Fruit fly (Drosophila melanogaster): ENCODE data around the gene Srlp.
A peak's percentile ranks its signal among the peaks of the same experiment; 100 is the strongest.

The Srlp gene

DNA sequence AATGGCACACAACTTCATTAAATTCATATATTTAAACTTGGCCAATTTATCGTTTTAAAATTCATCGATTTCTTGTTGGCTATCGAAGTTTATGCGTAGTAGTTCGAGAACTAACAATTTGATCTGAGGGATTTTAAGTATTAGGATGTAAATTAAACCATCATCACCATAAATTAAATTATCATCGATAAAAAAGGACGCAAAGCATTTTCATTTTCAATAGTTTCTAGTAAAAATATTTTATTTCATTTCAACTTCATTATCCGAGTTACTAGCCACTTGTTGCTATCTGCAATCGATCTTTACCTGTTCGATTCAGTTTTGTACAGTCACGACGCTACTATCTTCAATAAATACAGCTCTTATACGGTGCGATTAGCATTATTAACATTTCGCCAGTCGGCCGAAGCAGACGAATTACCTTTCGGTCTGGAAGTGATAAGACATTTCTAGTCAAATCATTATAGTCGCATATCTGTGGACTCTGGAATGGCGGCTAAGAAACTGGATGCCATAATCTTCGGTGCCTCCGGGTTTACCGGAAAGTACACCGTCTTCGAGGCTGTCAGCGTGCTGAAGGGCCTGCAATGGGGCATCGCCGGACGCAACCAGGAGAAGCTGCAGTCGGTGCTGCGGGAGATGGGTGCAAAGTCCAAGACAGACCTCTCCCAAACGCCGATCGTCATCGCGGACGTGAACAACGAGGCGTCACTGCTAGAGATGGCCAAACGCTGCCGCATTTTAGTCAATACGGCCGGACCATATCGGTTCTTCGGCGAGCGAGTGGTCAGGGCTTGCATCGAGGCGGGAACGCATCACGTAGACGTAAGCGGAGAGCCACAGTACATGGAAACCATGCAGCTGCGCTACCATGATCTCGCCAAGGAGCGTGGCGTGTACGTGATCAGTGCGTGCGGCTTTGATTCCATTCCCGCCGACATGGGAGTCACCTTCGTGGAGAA, 27.4 kb upstream of the Srlp start, which contains the start of gene CG5167 (continued):
- TF ChIP-seq Dip2 (GFP tag; IDR thresholded peaks at IDR 0.05) = no peak

DNA sequence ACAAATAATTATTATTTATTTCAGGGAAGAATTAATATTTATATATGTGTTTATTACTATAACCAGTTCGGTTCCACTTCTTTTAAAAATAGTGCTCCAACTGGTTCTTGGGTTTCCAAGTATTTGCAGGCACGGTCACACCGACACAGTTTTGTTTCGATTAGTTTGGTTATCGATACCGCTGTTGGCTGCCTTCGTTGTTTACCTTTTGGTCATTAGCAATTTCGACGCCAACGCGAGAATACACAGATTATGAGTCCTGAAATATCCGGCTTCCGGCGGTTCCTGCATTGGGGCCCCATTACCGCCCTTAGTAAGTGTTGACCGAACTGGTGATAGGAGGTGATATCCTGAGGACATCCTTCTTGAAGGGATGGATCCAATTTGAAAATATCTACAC, 25.7 kb upstream of the Srlp start, which contains the start of gene CG5196:
Gene CG5196, plus strand, starts transcription at position 157 of the 400 bp plus-strand sequence.
- TF ChIP-seq CG2116 (GFP tag; optimal IDR thresholded peaks at IDR 0.05) = peak; percentile 73
- no peak for TF ChIP-seq emc (GFP tag; optimal IDR thresholded peaks at IDR 0.05)
- TF ChIP-seq nmo (GFP tag; optimal IDR thresholded peaks at IDR 0.05) = peak; percentile 31
- TF ChIP-seq CG8478 (optimal IDR thresholded peaks at IDR 0.05) = no peak
- no peak for TF ChIP-seq fd64A (GFP tag; optimal IDR thresholded peaks at IDR 0.05)
- TF ChIP-seq ash1 (GFP tag; optimal IDR thresholded peaks at IDR 0.05) = no peak
- TF ChIP-seq Rfx (GFP tag; IDR thresholded peaks at IDR 0.05) = peak; percentile 26; the same call in 1 of the 2 replicates
- TF ChIP-seq Mrtf (GFP tag; IDR thresholded peaks at IDR 0.05) = no peak
- peak; percentile 17 for TF ChIP-seq CG4820 (GFP tag; optimal IDR thresholded peaks at IDR 0.05)
- no peak for TF ChIP-seq Gug (GFP tag; IDR thresholded peaks at IDR 0.05)
- TF ChIP-seq gcm2 (GFP tag; optimal IDR thresholded peaks at IDR 0.05) = no peak
- TF ChIP-seq CG17912 (GFP tag; optimal IDR thresholded peaks at IDR 0.05) = no peak
- no peak for TF ChIP-seq E2f1 (GFP tag; IDR thresholded peaks at IDR 0.05)
- no peak for TF ChIP-seq tio (GFP tag; optimal IDR thresholded peaks at IDR 0.05)
- TF ChIP-seq CG8924 (tag; optimal IDR thresholded peaks at IDR 0.05) = peak; percentile 17
- peak; percentile 9 for TF ChIP-seq wek (GFP tag; optimal IDR thresholded peaks at IDR 0.05)
- peak; percentile 78 for TF ChIP-seq CG12659 (GFP tag; optimal IDR thresholded peaks at IDR 0.05)
- TF ChIP-seq CG32767 (GFP tag; IDR thresholded peaks at IDR 0.05) = no peak
- no peak for TF ChIP-seq CG2199 (GFP tag; IDR thresholded peaks at IDR 0.05)
- peak; percentile 65 for TF ChIP-seq Scr (GFP tag; IDR thresholded peaks at IDR 0.05; ENCODE audit: partially characterized antibody)
- TF ChIP-seq fd3F (GFP tag; optimal IDR thresholded peaks at IDR 0.05) = no peak
- no peak for TF ChIP-seq ERR (GFP tag; optimal IDR thresholded peaks at IDR 0.05)
- TF ChIP-seq CG11723 (GFP tag; optimal IDR thresholded peaks at IDR 0.05) = no peak
- TF ChIP-seq Max (GFP tag; optimal IDR thresholded peaks at IDR 0.05) = peak; percentile 4
- no peak for TF ChIP-seq CG10209 (GFP tag; optimal IDR thresholded peaks at IDR 0.05)
- no peak for TF ChIP-seq zfh2 (GFP tag; optimal IDR thresholded peaks at IDR 0.05)
- peak; percentile 23 for TF ChIP-seq CG2120 (GFP tag; optimal IDR thresholded peaks at IDR 0.05)
- no peak for TF ChIP-seq CG15011 (GFP tag; optimal IDR thresholded peaks at IDR 0.05)
- no peak for TF ChIP-seq CG1832 (GFP tag; optimal IDR thresholded peaks at IDR 0.05)
- no peak for TF ChIP-seq CG6272 (GFP tag; IDR thresholded peaks at IDR 0.05)
- TF ChIP-seq CG7928 (GFP tag; optimal IDR thresholded peaks at IDR 0.05) = peak; percentile 7
- TF ChIP-seq chn (GFP tag; optimal IDR thresholded peaks at IDR 0.05) = no peak
- no peak for TF ChIP-seq pfk (GFP tag; optimal IDR thresholded peaks at IDR 0.05)
- TF ChIP-seq nau (GFP tag; optimal IDR thresholded peaks at IDR 0.05) = no peak
- no peak for TF ChIP-seq danr (GFP tag; IDR thresholded peaks at IDR 0.05)
- no peak for TF ChIP-seq mirr (GFP tag; optimal IDR thresholded peaks at IDR 0.05)
- no peak for TF ChIP-seq aop (GFP tag; IDR thresholded peaks at IDR 0.05)
- TF ChIP-seq Abd-B (GFP tag; optimal IDR thresholded peaks at IDR 0.05) = peak; percentile 43
- no peak for TF ChIP-seq CG12104 (GFP tag; optimal IDR thresholded peaks at IDR 0.05)
- peak; percentile 84; the same call in 2 of the 3 replicates for TF ChIP-seq CG34422 (GFP tag; IDR thresholded peaks at IDR 0.05)
- TF ChIP-seq CG6765 (GFP tag; optimal IDR thresholded peaks at IDR 0.05) = no peak
- TF ChIP-seq CG9609 (GFP tag; optimal IDR thresholded peaks at IDR 0.05) = no peak
- no peak for TF ChIP-seq bab2 (GFP tag; optimal IDR thresholded peaks at IDR 0.05)
- no peak for TF ChIP-seq Drgx (GFP tag; IDR thresholded peaks at IDR 0.05)
- TF ChIP-seq CG11398 (GFP tag; optimal IDR thresholded peaks at IDR 0.05) = no peak
- peak; percentile 88 for TF ChIP-seq CG9797 (GFP tag; optimal IDR thresholded peaks at IDR 0.05)
- TF ChIP-seq trem (tag; optimal IDR thresholded peaks at IDR 0.05) = peak; percentile 76
- no peak for TF ChIP-seq h (optimal IDR thresholded peaks at IDR 0.05)
